Worm (Caenorhabditis elegans): ENCODE measurements around the gene hex-5.

The hex-5 gene

DNA sequence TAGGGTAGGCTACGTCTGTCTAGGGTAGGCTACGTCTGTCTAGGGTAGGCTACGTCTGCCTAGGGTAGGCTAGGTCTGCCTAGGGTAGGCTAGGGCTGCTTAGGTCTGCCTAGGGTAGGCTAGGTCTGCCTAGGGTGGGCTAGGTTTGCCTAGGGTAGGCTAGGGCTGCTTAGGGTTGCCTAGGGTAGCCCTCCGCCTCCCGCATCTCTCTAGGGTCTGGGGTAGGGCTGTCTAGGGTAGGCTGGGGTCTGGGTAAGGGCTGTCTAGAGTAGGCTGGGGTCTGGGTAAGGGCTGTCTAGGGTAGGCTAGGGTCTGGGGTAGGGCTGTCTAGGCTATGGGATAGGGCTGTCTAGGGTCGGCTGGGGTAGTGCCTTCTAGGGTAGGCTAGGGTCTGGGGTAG is 27.4 kb downstream of the hex-5 start:
- TF ChIP-seq mdl-1 (tag; optimal IDR thresholded peaks at IDR 0.05) (no peak), unc-62 (GFP tag; optimal IDR thresholded peaks at IDR 0.05) (no peak), elt-3 (tag; optimal IDR thresholded peaks at IDR 0.05) (no peak), blmp-1 (tag; optimal IDR thresholded peaks at IDR 0.05; ENCODE audit: insufficient read depth) (no peak), alr-1 (tag; optimal IDR thresholded peaks at IDR 0.05) (no peak), ama-1 (optimal IDR thresholded peaks at IDR 0.05) (no peak), mab-5 (tag; optimal IDR thresholded peaks at IDR 0.05) (no peak), sem-4 (tag; optimal IDR thresholded peaks at IDR 0.05) (no peak), nhr-129 (tag; optimal IDR thresholded peaks at IDR 0.05) (no peak), nhr-237 (tag; optimal IDR thresholded peaks at IDR 0.05) (no peak), nhr-6 (tag; optimal IDR thresholded peaks at IDR 0.05) (no peak), nhr-12 (tag; optimal IDR thresholded peaks at IDR 0.05) (no peak), nhr-77 (tag; optimal IDR thresholded peaks at IDR 0.05) (no peak), Y55F3AM.14 (GFP tag; optimal IDR thresholded peaks at IDR 0.05) (no peak), sma-9 (GFP tag; optimal IDR thresholded peaks at IDR 0.05) (no peak), sma-9 (tag; optimal IDR thresholded peaks at IDR 0.05) (no peak), nhr-23 (tag; optimal IDR thresholded peaks at IDR 0.05) (no peak), ZK546.5 (tag; optimal IDR thresholded peaks at IDR 0.05) (no peak), unc-55 (GFP tag; optimal IDR thresholded peaks at IDR 0.05) (no peak)

DNA sequence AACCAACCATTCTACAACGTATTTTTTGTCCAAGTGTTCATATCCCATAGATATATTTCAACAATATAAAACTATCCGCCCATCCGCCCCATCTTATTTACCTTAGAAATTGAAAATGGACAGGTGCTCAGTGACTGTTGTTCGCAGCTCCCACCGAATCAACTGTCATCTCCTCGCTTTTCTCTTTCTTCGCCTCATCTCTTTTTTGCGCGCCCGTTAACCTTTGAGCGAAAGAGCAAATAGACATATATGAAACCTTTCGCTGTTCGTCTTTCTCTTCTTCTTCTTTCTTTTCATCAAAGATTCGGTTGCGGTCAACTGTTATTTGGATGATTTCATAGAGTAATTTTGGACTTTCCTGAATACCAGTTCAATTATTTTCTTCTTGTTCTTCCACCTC is 29.4 kb downstream of the hex-5 start, which contains the start of gene sssh-1:
TSS of gene sssh-1 (plus strand) at position 301 of the 400 bp plus-strand sequence.
- TF ChIP-seq ZK546.5 (tag; optimal IDR thresholded peaks at IDR 0.05) (no peak), sma-9 (GFP tag; optimal IDR thresholded peaks at IDR 0.05) (no peak), sma-9 (tag; optimal IDR thresholded peaks at IDR 0.05) (no peak)

DNA sequence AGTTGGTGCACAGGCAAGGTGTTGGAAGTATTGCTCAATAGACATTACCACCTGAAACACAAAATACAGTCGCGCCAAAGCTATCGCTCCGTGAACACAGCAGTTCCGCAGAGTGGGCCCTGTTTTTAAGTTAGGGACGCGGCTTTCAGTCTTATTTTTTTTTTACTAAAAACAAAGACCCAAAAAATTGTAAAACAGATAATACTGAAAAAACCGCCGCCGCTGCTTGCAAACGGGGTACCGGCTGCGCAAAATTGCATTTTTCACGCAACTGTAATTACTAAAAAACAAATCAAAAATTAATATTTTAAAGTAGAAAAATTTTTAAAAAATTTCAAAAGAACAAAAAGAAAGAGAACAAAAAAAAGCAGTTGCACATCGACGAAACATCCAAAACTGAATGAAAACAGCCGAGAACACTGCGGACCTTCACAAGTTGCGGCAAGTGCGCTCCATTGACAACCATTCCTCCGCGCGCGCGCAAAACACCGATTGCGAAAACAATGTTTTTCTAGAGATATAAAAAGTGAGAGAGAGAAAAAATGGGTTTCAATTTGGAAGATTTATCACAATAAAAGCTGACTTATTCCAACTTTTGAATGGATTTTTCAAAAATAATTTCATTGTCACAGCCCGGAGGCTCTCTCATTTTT is 32.1 kb downstream of the hex-5 start, which contains the start of gene F31F6.3:
TSS of gene F31F6.3 (minus strand) at position 51 of the 653 bp plus-strand sequence.
- no peak for TF ChIP-seq C34F6.9 (tag; optimal IDR thresholded peaks at IDR 0.05)
- no peak for TF ChIP-seq elt-1 (tag; optimal IDR thresholded peaks at IDR 0.05)
- no peak for TF ChIP-seq nhr-21 (tag; optimal IDR thresholded peaks at IDR 0.05)
- no peak for TF ChIP-seq skn-1 (tag; optimal IDR thresholded peaks at IDR 0.05)
- TF ChIP-seq peb-1 (tag; optimal IDR thresholded peaks at IDR 0.05) = no peak
- TF ChIP-seq nhr-129 (tag; optimal IDR thresholded peaks at IDR 0.05) = no peak
- TF ChIP-seq lin-39 (tag; optimal IDR thresholded peaks at IDR 0.05) = no peak
- TF ChIP-seq F13H6.1 (tag; optimal IDR thresholded peaks at IDR 0.05) = no peak

DNA sequence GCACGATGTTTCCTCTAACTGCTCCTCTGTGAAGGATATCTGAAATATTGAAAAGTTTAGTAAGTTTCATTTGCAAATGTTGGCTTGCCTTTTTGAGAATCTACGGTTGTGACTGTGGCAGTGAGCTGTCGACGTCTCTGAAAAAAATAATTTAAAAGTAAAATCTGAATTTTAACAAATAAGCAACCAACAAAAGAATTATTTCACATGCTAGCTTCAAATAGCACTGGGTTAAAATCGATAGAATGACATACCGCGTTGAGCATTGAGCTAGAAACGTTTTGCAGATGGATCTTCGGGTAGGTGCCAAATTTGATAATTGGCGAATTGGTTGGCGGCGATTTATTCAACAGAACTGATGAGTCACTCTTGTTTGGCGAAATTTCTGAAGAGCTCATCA is 33.3 kb downstream of the hex-5 start, which contains the start of gene F31F6.2:
TSS of gene F31F6.2 (minus strand) at position 101 of the 400 bp plus-strand sequence.
- TF ChIP-seq unc-39 (tag; optimal IDR thresholded peaks at IDR 0.05) (no peak), alr-1 (tag; optimal IDR thresholded peaks at IDR 0.05) (no peak), nhr-25 (tag; optimal IDR thresholded peaks at IDR 0.05) (no peak), nhr-129 (tag; optimal IDR thresholded peaks at IDR 0.05) (no peak), peb-1 (tag; optimal IDR thresholded peaks at IDR 0.05) (no peak), nhr-10 (tag; optimal IDR thresholded peaks at IDR 0.05) (no peak), nhr-11 (tag; optimal IDR thresholded peaks at IDR 0.05) (no peak)

DNA sequence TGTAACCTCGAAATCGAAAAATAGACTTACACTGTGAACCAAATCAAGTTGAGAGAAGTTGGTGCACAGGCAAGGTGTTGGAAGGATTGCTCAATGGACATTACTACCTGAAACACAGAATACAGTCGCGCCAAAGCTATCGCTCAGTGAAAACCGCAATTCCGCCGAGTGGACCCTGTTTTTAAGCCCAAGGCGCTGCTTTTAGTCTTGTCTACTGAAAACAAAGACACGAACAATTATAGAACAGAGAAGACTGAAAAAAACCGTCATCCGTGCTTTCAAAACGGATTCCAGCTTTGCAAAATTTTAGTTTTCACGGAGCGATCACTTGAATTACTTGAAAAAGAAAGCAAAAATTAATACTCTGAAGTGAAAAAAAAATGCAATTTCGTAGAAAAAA is 36.9 kb downstream of the hex-5 start, which contains the start of gene F31F6.1:
TSS of gene F31F6.1 (minus strand) at position 101 of the 400 bp plus-strand sequence.
- no peak for TF ChIP-seq unc-62 (GFP tag; optimal IDR thresholded peaks at IDR 0.05)
- TF ChIP-seq sma-3 (GFP tag; optimal IDR thresholded peaks at IDR 0.05) = no peak
- TF ChIP-seq ceh-16 (tag; optimal IDR thresholded peaks at IDR 0.05) = no peak
- TF ChIP-seq crh-2 (tag; optimal IDR thresholded peaks at IDR 0.05) = no peak
- no peak for TF ChIP-seq unc-55 (GFP tag; optimal IDR thresholded peaks at IDR 0.05)
- no peak for TF ChIP-seq Y55F3AM.14 (GFP tag; optimal IDR thresholded peaks at IDR 0.05)
- no peak for TF ChIP-seq nhr-23 (tag; optimal IDR thresholded peaks at IDR 0.05)
- no peak for TF ChIP-seq blmp-1 (tag; optimal IDR thresholded peaks at IDR 0.05; ENCODE audit: insufficient read depth)
- TF ChIP-seq snpc-4 (tag; optimal IDR thresholded peaks at IDR 0.05) = no peak
- no peak for TF ChIP-seq sem-4 (tag; optimal IDR thresholded peaks at IDR 0.05)
- TF ChIP-seq aly-2 (tag; optimal IDR thresholded peaks at IDR 0.05) = no peak
- no peak for TF ChIP-seq lsy-2 (tag; optimal IDR thresholded peaks at IDR 0.05)
- no peak for TF ChIP-seq F13H6.1 (tag; optimal IDR thresholded peaks at IDR 0.05)
